Worm (Caenorhabditis elegans): Measurements from ENCODE around the gene Y49E10.27.

Y49E10.27 gene

DNA sequence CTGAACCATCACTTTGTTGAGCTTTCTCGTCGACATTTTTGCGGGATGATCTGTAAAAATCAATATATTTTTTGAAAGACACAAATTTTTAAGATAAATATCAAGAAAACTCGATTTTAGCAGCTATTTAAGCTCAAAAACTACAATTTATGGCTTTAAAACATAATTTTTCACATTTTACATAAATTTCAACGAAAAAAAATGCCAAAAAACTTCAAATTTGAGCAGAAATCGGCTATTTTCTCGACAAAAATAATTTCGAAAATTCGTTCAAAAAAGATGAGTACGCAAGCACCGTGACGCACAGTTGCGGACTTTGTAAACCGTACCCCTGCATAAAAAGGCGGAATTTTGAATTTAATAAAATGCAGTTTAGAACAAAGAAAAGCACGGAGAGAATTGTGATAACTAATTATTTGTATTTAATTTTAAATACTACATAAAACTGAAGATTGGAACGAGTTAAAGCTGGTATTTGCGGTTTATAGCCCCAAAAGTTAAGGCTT lies 4.6 kb upstream of the Y49E10.27 start, which contains the start of gene snr-6 (continued):
- TF ChIP-seq nhr-21 (tag; optimal IDR thresholded peaks at IDR 0.05) (peak; percentile 27), nhr-10 (tag; optimal IDR thresholded peaks at IDR 0.05) (no peak), fos-1 (tag; optimal IDR thresholded peaks at IDR 0.05) (peak; percentile 14), unc-55 (GFP tag; optimal IDR thresholded peaks at IDR 0.05) (peak; percentile 93), nhr-6 (tag; optimal IDR thresholded peaks at IDR 0.05) (peak; percentile 1), lin-11 (tag; optimal IDR thresholded peaks at IDR 0.05) (peak; percentile 25), ceh-82 (tag; optimal IDR thresholded peaks at IDR 0.05) (no peak), nhr-237 (tag; optimal IDR thresholded peaks at IDR 0.05) (no peak), egl-27 (tag; optimal IDR thresholded peaks at IDR 0.05) (no peak), elt-1 (tag; optimal IDR thresholded peaks at IDR 0.05) (no peak), alr-1 (tag; optimal IDR thresholded peaks at IDR 0.05) (no peak), crh-2 (tag; optimal IDR thresholded peaks at IDR 0.05) (peak; percentile 49), lsy-2 (tag; optimal IDR thresholded peaks at IDR 0.05) (peak; percentile 95 to 99), gmeb-1 (tag; optimal IDR thresholded peaks at IDR 0.05) (peak; percentile 96), ztf-4 (tag; optimal IDR thresholded peaks at IDR 0.05) (no peak), ceh-16 (tag; optimal IDR thresholded peaks at IDR 0.05) (no peak), mab-5 (tag; optimal IDR thresholded peaks at IDR 0.05) (peak; percentile 42), ztf-11 (tag; optimal IDR thresholded peaks at IDR 0.05) (no peak), peb-1 (tag; optimal IDR thresholded peaks at IDR 0.05) (no peak)

DNA sequence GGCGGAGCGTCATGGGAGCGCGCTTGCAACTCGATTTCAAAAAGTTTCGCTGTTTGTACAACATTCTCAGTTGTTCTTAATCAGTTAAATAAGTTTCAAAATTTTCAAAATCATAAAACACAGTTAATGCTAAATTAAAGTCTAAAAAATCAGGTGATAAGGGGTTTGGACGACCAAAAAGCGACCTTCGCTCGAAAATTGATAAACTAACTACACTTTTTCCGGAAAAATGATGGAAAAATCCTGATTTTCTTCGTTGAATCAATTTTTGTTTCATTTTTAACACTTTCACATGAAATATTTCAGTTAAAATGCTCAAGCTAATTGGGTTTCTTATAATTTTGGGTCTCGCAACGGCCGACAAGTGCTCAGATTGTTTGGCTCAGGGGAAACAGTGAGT lies 4.0 kb upstream of the Y49E10.27 start, which contains the start of gene Y49E10.16:
Gene Y49E10.16, plus strand, starts transcription at position 301 of the 400 bp plus-strand sequence.
- TF ChIP-seq elt-1 (tag; optimal IDR thresholded peaks at IDR 0.05) (no peak), unc-39 (tag; optimal IDR thresholded peaks at IDR 0.05) (no peak), lin-39 (tag; optimal IDR thresholded peaks at IDR 0.05) (no peak), nhr-10 (tag; optimal IDR thresholded peaks at IDR 0.05) (no peak), F13H6.1 (tag; optimal IDR thresholded peaks at IDR 0.05) (no peak), ZK546.5 (tag; optimal IDR thresholded peaks at IDR 0.05) (no peak), ztf-11 (tag; optimal IDR thresholded peaks at IDR 0.05) (no peak), fos-1 (tag; optimal IDR thresholded peaks at IDR 0.05) (no peak), ceh-16 (tag; optimal IDR thresholded peaks at IDR 0.05) (no peak), ztf-1 (GFP tag; conservative IDR thresholded peaks at IDR 0.05) (no peak), sem-4 (tag; optimal IDR thresholded peaks at IDR 0.05) (no peak), elt-3 (tag; optimal IDR thresholded peaks at IDR 0.05) (no peak), nhr-11 (tag; optimal IDR thresholded peaks at IDR 0.05) (no peak), sma-9 (GFP tag; optimal IDR thresholded peaks at IDR 0.05) (no peak), sma-9 (tag; optimal IDR thresholded peaks at IDR 0.05) (no peak), ztf-4 (tag; optimal IDR thresholded peaks at IDR 0.05) (no peak), R02D3.7 (tag; optimal IDR thresholded peaks at IDR 0.05) (no peak)

DNA sequence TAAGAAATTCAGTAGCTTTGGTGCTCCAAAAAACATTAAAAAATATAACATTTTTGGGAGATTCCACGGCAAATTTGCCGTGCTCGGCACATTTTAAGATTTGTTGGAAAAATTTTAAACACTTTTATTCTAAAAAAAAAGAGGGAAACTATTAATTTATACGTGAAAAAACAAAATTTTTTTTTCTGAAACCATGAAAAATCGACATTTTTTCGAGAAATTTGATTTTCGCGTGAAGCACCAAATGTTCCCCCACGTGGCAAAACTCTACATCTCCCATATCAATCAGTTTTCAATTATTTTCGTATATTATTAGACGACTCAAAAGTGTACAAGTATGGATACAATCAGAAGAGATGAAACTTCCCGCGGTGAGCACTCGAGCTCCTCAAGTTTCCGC lies 2.0 kb downstream of the Y49E10.27 start, which contains the start of gene fbxa-218:
Gene fbxa-218, plus strand, starts transcription at position 301 of the 400 bp plus-strand sequence.
- TF ChIP-seq ceh-82 (tag; optimal IDR thresholded peaks at IDR 0.05) (no peak), dmd-4 (tag; optimal IDR thresholded peaks at IDR 0.05) (no peak), alr-1 (tag; optimal IDR thresholded peaks at IDR 0.05) (no peak), unc-62 (GFP tag; optimal IDR thresholded peaks at IDR 0.05) (no peak), gmeb-1 (tag; optimal IDR thresholded peaks at IDR 0.05) (no peak), ztf-11 (tag; optimal IDR thresholded peaks at IDR 0.05) (no peak), elt-1 (tag; optimal IDR thresholded peaks at IDR 0.05) (no peak), nhr-25 (tag; optimal IDR thresholded peaks at IDR 0.05) (no peak), unc-39 (tag; optimal IDR thresholded peaks at IDR 0.05) (no peak)

DNA sequence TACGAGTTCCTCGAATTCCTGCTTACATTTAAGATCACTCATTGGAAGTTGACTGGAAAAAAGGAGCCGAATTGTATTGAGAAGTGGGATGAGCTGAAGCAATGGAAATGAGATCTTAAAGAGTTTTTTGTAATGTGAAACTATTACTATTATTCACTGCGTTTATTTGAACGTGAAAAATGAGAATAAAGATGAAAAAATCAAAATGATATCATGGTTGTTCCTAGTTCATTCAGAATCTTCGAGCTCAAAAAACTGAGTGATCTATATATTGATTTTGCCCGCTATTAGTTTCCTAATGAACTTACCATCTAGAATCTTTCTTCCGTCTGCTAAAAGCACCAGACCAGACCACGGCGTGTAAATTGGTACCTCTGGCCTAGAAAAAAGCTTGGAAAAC lies 2.8 kb downstream of the Y49E10.27 start:
- no peak for TF ChIP-seq mdl-1 (tag; optimal IDR thresholded peaks at IDR 0.05)
- no peak for TF ChIP-seq sma-9 (GFP tag; optimal IDR thresholded peaks at IDR 0.05)
- TF ChIP-seq sma-9 (tag; optimal IDR thresholded peaks at IDR 0.05), result no peak
- no peak for TF ChIP-seq elt-3 (tag; optimal IDR thresholded peaks at IDR 0.05)
- TF ChIP-seq Y55F3AM.14 (GFP tag; optimal IDR thresholded peaks at IDR 0.05), result no peak
- TF ChIP-seq lin-39 (tag; optimal IDR thresholded peaks at IDR 0.05), result no peak
- no peak for TF ChIP-seq crh-2 (tag; optimal IDR thresholded peaks at IDR 0.05)
- no peak for TF ChIP-seq sma-3 (GFP tag; optimal IDR thresholded peaks at IDR 0.05)
- TF ChIP-seq nhr-10 (tag; optimal IDR thresholded peaks at IDR 0.05), result no peak
- no peak for TF ChIP-seq ZK546.5 (tag; optimal IDR thresholded peaks at IDR 0.05)
- TF ChIP-seq F13H6.1 (tag; optimal IDR thresholded peaks at IDR 0.05), result no peak
- no peak for TF ChIP-seq C34F6.9 (tag; optimal IDR thresholded peaks at IDR 0.05)
- TF ChIP-seq blmp-1 (tag; optimal IDR thresholded peaks at IDR 0.05; ENCODE audit: insufficient read depth), result no peak
- TF ChIP-seq aly-2 (tag; optimal IDR thresholded peaks at IDR 0.05), result no peak
- no peak for TF ChIP-seq elt-1 (tag; optimal IDR thresholded peaks at IDR 0.05)
- TF ChIP-seq ztf-11 (tag; optimal IDR thresholded peaks at IDR 0.05), result no peak
- TF ChIP-seq dmd-4 (tag; optimal IDR thresholded peaks at IDR 0.05), result no peak
- TF ChIP-seq ztf-4 (tag; optimal IDR thresholded peaks at IDR 0.05), result no peak
- TF ChIP-seq gmeb-1 (tag; optimal IDR thresholded peaks at IDR 0.05), result no peak
- TF ChIP-seq nhr-129 (tag; optimal IDR thresholded peaks at IDR 0.05), result no peak
